Fruit fly (Drosophila melanogaster) whole organism, embryonic: ENCODE data around the gene loj.
A peak's percentile ranks its signal among the peaks of the same experiment; 100 is the strongest.

ENCODE experiments used
- Awh ChIP-seq: fragments of 200-800 bp; sonication (Bioruptor generic); IDR thresholded peaks from 2 replicates; pipeline ENCODE4, ENCODE4 v1.3.6; 2022; ENCODE audit warnings: missing biosample characterization, missing genetic modification characterization
- Blimp-1 ChIP-seq: fragments of 200-800 bp; sonication (Bioruptor generic); optimal IDR thresholded peaks from 3 replicates; lab custom pipeline; 2018; ENCODE audit warnings: missing biosample characterization, missing genetic modification characterization, mild to moderate bottlenecking, moderate library complexity, missing genetic modification reagents
- CG11247 ChIP-seq: fragments of 200-800 bp; sonication (Bioruptor generic); IDR thresholded peaks from 2 replicates; pipeline ENCODE4 v1.3.6; 2022; ENCODE audit warnings: missing biosample characterization, missing genetic modification characterization
- CG11398 ChIP-seq: fragments of 200-800 bp; sonication (Bioruptor generic); optimal IDR thresholded peaks from 2 replicates; lab custom pipeline; 2016; ENCODE audit warnings: missing biosample characterization, missing genetic modification characterization
- CG11504 ChIP-seq: fragments of 200-800 bp; sonication (Bioruptor generic); optimal IDR thresholded peaks from 3 replicates; lab custom pipeline; 2019; ENCODE audit warnings: missing biosample characterization, mild to moderate bottlenecking, missing genetic modification characterization, moderate library complexity
- CG11560 ChIP-seq: fragments of 200-800 bp; sonication (Bioruptor generic); IDR thresholded peaks from 3 replicates; pipeline ENCODE4 v1.3.6; 2022; ENCODE audit warnings: missing biosample characterization, missing genetic modification characterization
- CG11696 ChIP-seq: fragments of 200-800 bp; sonication (Bioruptor generic); IDR thresholded peaks from 2 replicates; pipeline ENCODE4 v1.3.6; 2022; ENCODE audit warnings: missing biosample characterization, missing genetic modification characterization
- CG1233 ChIP-seq: fragments of 200-800 bp; sonication (Bioruptor generic); optimal IDR thresholded peaks from 4 replicates; lab custom pipeline; 2018; ENCODE audit warnings: missing biosample characterization, mild to moderate bottlenecking, missing genetic modification characterization
- CG12659 ChIP-seq: fragments of 200-800 bp; sonication (Bioruptor generic); optimal IDR thresholded peaks from 3 replicates; lab custom pipeline; 2017; ENCODE audit warnings: mild to moderate bottlenecking, missing biosample characterization, missing genetic modification reagents, missing genetic modification characterization
- CG13287 ChIP-seq: fragments of 200-800 bp; sonication (Bioruptor generic); IDR thresholded peaks from 2 replicates; pipeline ENCODE4 v1.3.6; 2022; ENCODE audit warnings: missing biosample characterization, missing genetic modification characterization; ENCODE audit not compliant: partially characterized antibody
- CG13894 ChIP-seq: fragments of 200-800 bp; sonication (Bioruptor generic); optimal IDR thresholded peaks from 3 replicates; lab custom pipeline; 2018; ENCODE audit warnings: missing biosample characterization, mild to moderate bottlenecking, missing genetic modification characterization, moderate library complexity
- CG14014 ChIP-seq: fragments of 200-800 bp; sonication (Bioruptor generic); IDR thresholded peaks from 2 replicates; pipeline ENCODE4 v1.3.6; 2022; ENCODE audit warnings: missing biosample characterization, missing genetic modification characterization
- CG14441 ChIP-seq: fragments of 200-800 bp; sonication (Bioruptor generic); IDR thresholded peaks from 2 replicates; pipeline ENCODE4 v1.3.6; 2022; ENCODE audit warnings: missing biosample characterization, missing genetic modification characterization
- CG1647 ChIP-seq: fragments of 200-800 bp; sonication (Bioruptor generic); optimal IDR thresholded peaks from 3 replicates; lab custom pipeline; 2016; ENCODE audit warnings: missing biosample characterization, missing genetic modification characterization
- CG2889 ChIP-seq: fragments of 200-800 bp; sonication (Bioruptor generic); IDR thresholded peaks from 3 replicates; pipeline ENCODE4 v1.3.6; 2022; ENCODE audit warnings: missing biosample characterization, missing genetic modification characterization
- CG30403 ChIP-seq: fragments of 200-800 bp; sonication (Bioruptor generic); optimal IDR thresholded peaks from 3 replicates; lab custom pipeline; 2016; ENCODE audit warnings: missing biosample characterization, missing genetic modification characterization
- CG30431 ChIP-seq: fragments of 200-800 bp; sonication (Bioruptor generic); optimal IDR thresholded peaks from 2 replicates; lab custom pipeline; 2017; ENCODE audit warnings: missing biosample characterization, missing genetic modification characterization
- CG31365 ChIP-seq: fragments of 200-800 bp; sonication (Bioruptor generic); optimal IDR thresholded peaks from 2 replicates; lab custom pipeline; 2018; ENCODE audit warnings: missing biosample characterization, mild to moderate bottlenecking, missing genetic modification characterization
- CG34422 ChIP-seq: fragments of 200-800 bp; sonication (Bioruptor generic); IDR thresholded peaks from 3 replicates; pipeline ENCODE4 v1.3.6; 2022; ENCODE audit warnings: missing biosample characterization, missing genetic modification characterization
- CG3847 ChIP-seq: fragments of 200-800 bp; sonication (Bioruptor generic); IDR thresholded peaks from 2 replicates; pipeline ENCODE4 v1.3.6; 2022; ENCODE audit warnings: missing biosample characterization, missing genetic modification characterization
- CG4282 ChIP-seq: fragments of 200-800 bp; sonication (Bioruptor generic); optimal IDR thresholded peaks from 2 replicates; lab custom pipeline; 2016; ENCODE audit warnings: missing biosample characterization, missing genetic modification characterization
- CG7987 ChIP-seq: fragments of 200-800 bp; sonication (Bioruptor generic); optimal IDR thresholded peaks from 2 replicates; lab custom pipeline; 2018; ENCODE audit warnings: missing biosample characterization, mild to moderate bottlenecking, missing genetic modification characterization, moderate library complexity
- CG8290 ChIP-seq, 3 experiments: fragments of 200-800 bp; sonication (Bioruptor generic); optimal IDR thresholded peaks; 2 replicates each; lab custom pipeline; 2016 to 2019; ENCODE audit warnings: missing biosample characterization in 3 of 3, missing genetic modification characterization in 3 of 3, mild to moderate bottlenecking in 2 of 3, moderate library complexity in 1 of 3
- Dbx ChIP-seq: fragments of 200-800 bp; sonication (Bioruptor generic); IDR thresholded peaks from 3 replicates; pipeline ENCODE4 v1.3.6; 2022; ENCODE audit warnings: missing biosample characterization, missing genetic modification characterization
- Fer1 ChIP-seq: fragments of 200-800 bp; sonication (Bioruptor generic); optimal IDR thresholded peaks from 2 replicates; lab custom pipeline; 2017; ENCODE audit warnings: missing biosample characterization, mild to moderate bottlenecking, missing genetic modification characterization
- Hey ChIP-seq: fragments of 200-800 bp; sonication (Bioruptor generic); optimal IDR thresholded peaks from 3 replicates; lab custom pipeline; 2018; ENCODE audit warnings: missing biosample characterization, mild to moderate bottlenecking, missing genetic modification characterization
- Lpt ChIP-seq: fragments of >200 bp; optimal IDR thresholded peaks from 2 replicates; lab custom pipeline; 2018; ENCODE audit warnings: missing biosample characterization, missing genetic modification characterization
- Pdp1 ChIP-seq, 2 experiments: fragments of 200-800 bp; sonication (Bioruptor generic); optimal IDR thresholded peaks; 3 replicates each; lab custom pipeline; 2016; ENCODE audit warnings: missing biosample characterization in 2 of 2, missing genetic modification characterization in 2 of 2, mild to moderate bottlenecking in 1 of 2, moderate library complexity in 1 of 2
- abd-A ChIP-seq: fragments of 200-800 bp; sonication (Bioruptor generic); optimal IDR thresholded peaks from 3 replicates; lab custom pipeline; 2019; ENCODE audit warnings: missing biosample characterization, mild to moderate bottlenecking, missing genetic modification characterization, moderate library complexity
- aop ChIP-seq: fragments of 200-800 bp; sonication (Bioruptor generic); IDR thresholded peaks from 2 replicates; pipeline ENCODE4 v1.3.6; 2022; ENCODE audit warnings: missing biosample characterization, missing genetic modification characterization
- ase ChIP-seq: fragments of 200-800 bp; sonication (Bioruptor generic); IDR thresholded peaks from 3 replicates; pipeline ENCODE4 v1.3.6; 2022; ENCODE audit warnings: missing biosample characterization, missing genetic modification characterization
- bbx ChIP-seq: fragments of 200-800 bp; sonication (Bioruptor generic); IDR thresholded peaks from 2 replicates; pipeline ENCODE4 v1.3.6; 2022; ENCODE audit warnings: missing biosample characterization, missing genetic modification characterization; ENCODE audit not compliant: partially characterized antibody
- bowl ChIP-seq: fragments of 200-800 bp; sonication (Bioruptor generic); IDR thresholded peaks from 2 replicates; pipeline ENCODE4 v1.3.6; 2022; ENCODE audit warnings: missing biosample characterization, missing genetic modification characterization
- cas ChIP-seq: fragments of 200-800 bp; sonication (Bioruptor generic); IDR thresholded peaks from 2 replicates; pipeline ENCODE4 v1.3.6; 2022; ENCODE audit warnings: missing biosample characterization, missing genetic modification characterization
- dysf ChIP-seq: fragments of 200-800 bp; sonication (Bioruptor generic); IDR thresholded peaks from 3 replicates; pipeline ENCODE4 v1.3.6; 2022; ENCODE audit warnings: missing biosample characterization, missing genetic modification characterization
- gcm ChIP-seq: fragments of 200-800 bp; sonication (Bioruptor generic); optimal IDR thresholded peaks from 2 replicates; lab custom pipeline; 2019; ENCODE audit warnings: missing biosample characterization, mild to moderate bottlenecking, missing genetic modification characterization, moderate library complexity
- gcm2 ChIP-seq: fragments of 200-800 bp; sonication (Bioruptor generic); optimal IDR thresholded peaks from 2 replicates; lab custom pipeline; 2016; ENCODE audit warnings: missing biosample characterization, missing genetic modification characterization
- kah ChIP-seq: fragments of 200-800 bp; sonication (Bioruptor generic); optimal IDR thresholded peaks from 2 replicates; lab custom pipeline; 2018; ENCODE audit warnings: missing biosample characterization, mild to moderate bottlenecking, missing genetic modification characterization
- knrl ChIP-seq: fragments of 200-800 bp; sonication (Bioruptor generic); IDR thresholded peaks from 3 replicates; pipeline ENCODE4 v1.3.6; 2022; ENCODE audit warnings: missing biosample characterization, missing genetic modification characterization; ENCODE audit not compliant: partially characterized antibody
- lmd ChIP-seq: fragments of 200-800 bp; sonication (Bioruptor generic); IDR thresholded peaks from 2 replicates; pipeline ENCODE4 v1.3.6; 2022; ENCODE audit warnings: missing biosample characterization, missing genetic modification characterization
- lov ChIP-seq, 2 experiments: fragments of 200-800 bp in 1 of 2; fragments of >200 bp in 1 of 2; sonication (Bioruptor generic) in 1 of 2; IDR thresholded peaks in 1 of 2; optimal IDR thresholded peaks in 1 of 2; 2 replicates in 1 of 2; 3 replicates in 1 of 2; pipeline versions ENCODE4 v1.3.6 to Lab custom; 2017 to 2022; ENCODE audit warnings: missing biosample characterization in 1 of 2, missing genetic modification characterization in 1 of 2
- otp ChIP-seq: fragments of 200-800 bp; sonication (Bioruptor generic); IDR thresholded peaks from 3 replicates; pipeline ENCODE4, ENCODE4 v1.3.6; 2022; ENCODE audit warnings: missing biosample characterization, missing genetic modification characterization
- pros ChIP-seq: fragments of 200-800 bp; sonication (Bioruptor generic); optimal IDR thresholded peaks from 3 replicates; lab custom pipeline; 2019; ENCODE audit warnings: missing biosample characterization, mild to moderate bottlenecking, missing genetic modification characterization, moderate library complexity
- psq ChIP-seq: fragments of 200-800 bp; sonication (Bioruptor generic); optimal IDR thresholded peaks from 2 replicates; lab custom pipeline; 2017; ENCODE audit warnings: missing biosample characterization, missing genetic modification characterization
- row ChIP-seq: fragments of 200-800 bp; sonication (Bioruptor generic); IDR thresholded peaks from 3 replicates; pipeline ENCODE4 v1.3.6; 2022; ENCODE audit warnings: missing biosample characterization, missing genetic modification characterization
- sd ChIP-seq: fragments of 200-800 bp; sonication (Bioruptor generic); optimal IDR thresholded peaks from 3 replicates; lab custom pipeline; 2018; ENCODE audit warnings: missing biosample characterization, mild to moderate bottlenecking, missing genetic modification characterization, moderate library complexity
- sens ChIP-seq: fragments of 200-800 bp; sonication (Bioruptor generic); peaks from one replicate; lab custom pipeline; 2016; ENCODE audit warnings: missing biosample characterization, missing genetic modification characterization
- sens-2 ChIP-seq: fragments of 200-800 bp; sonication (Bioruptor generic); IDR thresholded peaks from 2 replicates; pipeline ENCODE4 v1.3.6; 2022; ENCODE audit warnings: missing biosample characterization, missing genetic modification characterization
- vfl ChIP-seq: fragments of 200-800 bp; sonication (Bioruptor generic); optimal IDR thresholded peaks from 2 replicates; lab custom pipeline; 2016; ENCODE audit warnings: missing biosample characterization, missing genetic modification characterization

The loj gene

dm6 chr3L:6140771-6141472, 46.1 kb downstream of the loj start (continued):
- TF ChIP-seq row (GFP tag; lab: Robert Waterston, UW), result 0 out of 3 replicates have a peak, but pooled peaks have one; percentile 22
- TF ChIP-seq pros, result peak; percentile 19
- TF ChIP-seq lov (optimal IDR thresholded peaks at IDR 0.05; lab: Kevin White, UChicago), result no peak
- no peak for TF ChIP-seq lov (GFP tag; IDR thresholded peaks at IDR 0.05; lab: Robert Waterston, UW)
- TF ChIP-seq CG14441 (GFP tag; lab: Robert Waterston, UW), result peak; percentile 24; the same call in 1 of the 2 replicates
- no peak for TF ChIP-seq aop
- peak; percentile 12 for TF ChIP-seq sd (tag; lab: Kevin White, UChicago)
- peak; percentile 2 for TF ChIP-seq CG30403 (GFP tag; lab: Kevin White, UChicago)
- no peak for TF ChIP-seq cas (GFP tag; lab: Robert Waterston, UW)
- no peak for TF ChIP-seq CG11398 (GFP tag; lab: Kevin White, UChicago)
- TF ChIP-seq CG1233 (GFP tag; lab: Kevin White, UChicago), result no peak
- peak; percentile 4 for TF ChIP-seq CG12659 (GFP tag; lab: Kevin White, UChicago)
- no peak for TF ChIP-seq CG31365 (tag; lab: Kevin White, UChicago)
- TF ChIP-seq CG11696 (GFP tag; lab: Robert Waterston, UW), result no peak
- TF ChIP-seq Awh (GFP tag; lab: Robert Waterston, UW), result no peak
- peak; percentile 45; the same call in 1 of the 3 replicates for TF ChIP-seq dysf (GFP tag; lab: Robert Waterston, UW)
- 0 out of 3 replicates have a peak, but pooled peaks have one; percentile 10 for TF ChIP-seq otp (GFP tag; lab: Robert Waterston, UW)

dm6 chr3L:6141538-6141937, 46.8 kb downstream of the loj start:
- TF ChIP-seq CG11504 (no peak), psq (GFP tag; lab: Kevin White, UChicago) (no peak), CG1647 (GFP tag; lab: Kevin White, UChicago) (no peak), lmd (GFP tag; lab: Robert Waterston, UW) (no peak), Hey (tag; lab: Kevin White, UChicago) (no peak), Dbx (GFP tag; lab: Robert Waterston, UW) (no peak), CG8290 (GFP tag; optimal IDR thresholded peaks at IDR 0.05; lab: Kevin White, UChicago) (no peak), CG8290 (tag; optimal IDR thresholded peaks at IDR 0.05; lab: Kevin White, UChicago) (no peak), vfl (no peak), CG11247 (no peak), bbx (GFP tag; lab: Robert Waterston, UW) (no peak), CG13287 (GFP tag; lab: Robert Waterston, UW) (no peak), CG30431 (GFP tag; lab: Kevin White, UChicago) (no peak), gcm (GFP tag; lab: Kevin White, UChicago) (no peak), sens-2 (GFP tag; lab: Robert Waterston, UW) (no peak), CG3847 (GFP tag; lab: Robert Waterston, UW) (no peak), knrl (GFP tag; lab: Robert Waterston, UW) (no peak), CG13894 (peak; percentile 78), ase (GFP tag; lab: Robert Waterston, UW) (no peak), CG4282 (GFP tag; lab: Kevin White, UChicago) (no peak), gcm2 (GFP tag; lab: Kevin White, UChicago) (no peak), Pdp1 (GFP tag; optimal IDR thresholded peaks at IDR 0.05; lab: Kevin White, UChicago) (peak in 1 of 2 experiments; percentile 65), bowl (GFP tag; lab: Robert Waterston, UW) (no peak), CG11560 (tag; lab: Robert Waterston, UW) (no peak), CG2889 (GFP tag; lab: Robert Waterston, UW) (no peak), CG34422 (GFP tag; lab: Robert Waterston, UW) (no peak), sens (GFP tag; lab: Kevin White, UChicago) (peak; percentile 28), Blimp-1 (GFP tag; lab: Kevin White, UChicago) (peak; percentile 17), Lpt (GFP tag; lab: Kevin White, UChicago) (no peak), CG14014 (GFP tag; lab: Robert Waterston, UW) (no peak), abd-A (tag; lab: Kevin White, UChicago) (peak; percentile 81), kah (GFP tag; lab: Kevin White, UChicago) (no peak), Fer1 (GFP tag; lab: Kevin White, UChicago) (no peak), CG7987 (GFP tag; lab: Kevin White, UChicago) (no peak)
